Worm (Caenorhabditis elegans) whole organism, young adult: ENCODE measurements around the gene adm-2.
A peak's percentile ranks its signal among the peaks of the same experiment; 100 is the strongest.

Experiments used
- B0261.1 ChIP-seq: sonication (generic microtip); optimal IDR thresholded peaks from 2 replicates; lab custom pipeline; 2016; ENCODE audit warnings: mild to moderate bottlenecking, missing genetic modification characterization, moderate library complexity, missing compliant biosample characterization
- C17E4.6 ChIP-seq: fragments of 200-800 bp; sonication (Bioruptor generic); IDR thresholded peaks from 2 replicates; pipeline ENCODE4 v1.3.6; 2022; ENCODE audit warnings: missing genetic modification reagents, missing genetic modification characterization, missing compliant biosample characterization
- F10E7.11 ChIP-seq: sonication (generic microtip); optimal IDR thresholded peaks from 2 replicates; lab custom pipeline; 2017; ENCODE audit warnings: mild to moderate bottlenecking, missing genetic modification characterization, moderate library complexity, missing compliant biosample characterization
- F52B5.7 ChIP-seq: sonication (generic microtip); optimal IDR thresholded peaks from 2 replicates; lab custom pipeline; 2016; ENCODE audit warnings: mild to moderate bottlenecking, missing genetic modification characterization, missing compliant biosample characterization
- F55B11.4 ChIP-seq: sonication (generic microtip); optimal IDR thresholded peaks from 2 replicates; lab custom pipeline; 2016; ENCODE audit warnings: missing compliant biosample characterization, missing genetic modification characterization, borderline replicate concordance; ENCODE audit not compliant: insufficient read depth
- F57A8.1 ChIP-seq: fragments of 200-800 bp; sonication (Bioruptor generic); optimal IDR thresholded peaks from 2 replicates; lab custom pipeline; 2018; ENCODE audit warnings: mild to moderate bottlenecking, missing genetic modification characterization, moderate library complexity, missing compliant biosample characterization
- K12H6.12 ChIP-seq: fragments of 200-800 bp; sonication (Bioruptor generic); optimal IDR thresholded peaks from 2 replicates; lab custom pipeline; 2018; ENCODE audit warnings: mild to moderate bottlenecking, missing genetic modification characterization, missing compliant biosample characterization
- T26A5.8 ChIP-seq: sonication (generic microtip); optimal IDR thresholded peaks from 2 replicates; lab custom pipeline; 2016; ENCODE audit warnings: missing genetic modification characterization, missing compliant biosample characterization
- Y56A3A.18 ChIP-seq: fragments of 200-800 bp; sonication (Bioruptor generic); IDR thresholded peaks from 2 replicates; pipeline ENCODE4 v1.3.6; 2022; ENCODE audit warnings: missing genetic modification reagents, missing genetic modification characterization, missing compliant biosample characterization
- Y67H2A.10 ChIP-seq: fragments of 200-800 bp; sonication (Bioruptor generic); conservative IDR thresholded peaks from 2 replicates; pipeline ENCODE4 v1.3.6; 2022; ENCODE audit warnings: missing genetic modification reagents, missing genetic modification characterization, missing compliant biosample characterization
- Y79H2A.3 ChIP-seq: fragments of 200-800 bp; sonication (Bioruptor generic); conservative IDR thresholded peaks from 2 replicates; pipeline ENCODE4 v1.3.6; 2022; ENCODE audit warnings: missing genetic modification reagents, missing genetic modification characterization, missing compliant biosample characterization
- ZK185.1 ChIP-seq: sonication (generic microtip); optimal IDR thresholded peaks from 2 replicates; lab custom pipeline; 2016; ENCODE audit warnings: mild to moderate bottlenecking, missing genetic modification characterization, missing compliant biosample characterization; ENCODE audit not compliant: poor library complexity, severe bottlenecking
- akir-1 ChIP-seq: fragments of 200-800 bp; sonication (Bioruptor generic); optimal IDR thresholded peaks from 2 replicates; lab custom pipeline; 2018; ENCODE audit warnings: mild to moderate bottlenecking, missing genetic modification characterization, moderate library complexity, missing compliant biosample characterization
- attf-5 ChIP-seq: fragments of 200-800 bp; sonication (Bioruptor generic); optimal IDR thresholded peaks from 2 replicates; lab custom pipeline; 2018; ENCODE audit warnings: mild to moderate bottlenecking, missing genetic modification characterization, missing compliant biosample characterization
- ccch-3 ChIP-seq: fragments of 200-800 bp; sonication (Bioruptor generic); optimal IDR thresholded peaks from 2 replicates; lab custom pipeline; 2018; ENCODE audit warnings: mild to moderate bottlenecking, missing genetic modification characterization, missing compliant biosample characterization
- ceh-27 ChIP-seq: fragments of 200-800 bp; sonication (Bioruptor generic); optimal IDR thresholded peaks from 2 replicates; lab custom pipeline; 2018; ENCODE audit warnings: mild to moderate bottlenecking, missing genetic modification characterization, moderate library complexity, missing compliant biosample characterization
- chd-7 ChIP-seq: sonication (generic microtip); optimal IDR thresholded peaks from 2 replicates; lab custom pipeline; 2016; ENCODE audit warnings: mild to moderate bottlenecking, missing genetic modification characterization, moderate library complexity, missing compliant biosample characterization
- dpff-1 ChIP-seq: sonication (generic microtip); optimal IDR thresholded peaks from 2 replicates; lab custom pipeline; 2017; ENCODE audit warnings: mild to moderate bottlenecking, missing genetic modification characterization, missing compliant biosample characterization
- egrh-3 ChIP-seq: fragments of 200-800 bp; sonication (Bioruptor generic); IDR thresholded peaks from 2 replicates; pipeline ENCODE4 v1.3.6; 2022; ENCODE audit warnings: missing genetic modification reagents, missing genetic modification characterization, missing compliant biosample characterization
- fkh-3 ChIP-seq: sonication (generic microtip); optimal IDR thresholded peaks from 2 replicates; lab custom pipeline; 2016; ENCODE audit warnings: mild to moderate bottlenecking, missing genetic modification characterization, missing compliant biosample characterization
- hmg-1.2 ChIP-seq: fragments of 200-800 bp; sonication (Bioruptor generic); IDR thresholded peaks from 2 replicates; pipeline ENCODE4 v1.3.6; 2022; ENCODE audit warnings: missing genetic modification reagents, missing genetic modification characterization, missing compliant biosample characterization
- hmg-20 ChIP-seq: fragments of 200-800 bp; sonication (Bioruptor generic); IDR thresholded peaks from 2 replicates; pipeline ENCODE4 v1.3.6; 2022; ENCODE audit warnings: missing genetic modification reagents, missing genetic modification characterization, missing compliant biosample characterization
- hsf-1 ChIP-seq: fragments of 200-800 bp; sonication (Bioruptor generic); IDR thresholded peaks from 2 replicates; pipeline ENCODE4 v1.3.6; 2022; ENCODE audit warnings: missing genetic modification reagents, missing genetic modification characterization, missing compliant biosample characterization
- lag-1 ChIP-seq: fragments of 200-800 bp; sonication (Bioruptor generic); IDR thresholded peaks from 2 replicates; pipeline ENCODE4 v1.3.6; 2022; ENCODE audit warnings: missing genetic modification reagents, missing genetic modification characterization, missing compliant biosample characterization
- let-607 ChIP-seq, 2 experiments: fragments of 200-800 bp in 1 of 2; sonication (Bioruptor generic) in 1 of 2; sonication (generic microtip) in 1 of 2; optimal IDR thresholded peaks; 2 replicates each; lab custom pipeline; 2016 to 2018; ENCODE audit warnings: mild to moderate bottlenecking in 2 of 2, missing compliant biosample characterization in 2 of 2, missing genetic modification characterization in 2 of 2, moderate library complexity in 2 of 2, missing genotype in 1 of 2
- lin-26 ChIP-seq: fragments of 200-800 bp; sonication (Bioruptor generic); IDR thresholded peaks from 2 replicates; pipeline ENCODE4 v1.3.6; 2022; ENCODE audit warnings: missing genetic modification reagents, missing genetic modification characterization, missing compliant biosample characterization
- lin-40 ChIP-seq: sonication (generic microtip); optimal IDR thresholded peaks from 2 replicates; lab custom pipeline; 2016; ENCODE audit warnings: missing genetic modification characterization, mild to moderate bottlenecking, missing compliant biosample characterization, missing genotype, missing genetic modification reagents
- madf-10 ChIP-seq: sonication (generic microtip); optimal IDR thresholded peaks from 2 replicates; lab custom pipeline; 2016; ENCODE audit warnings: mild to moderate bottlenecking, missing genetic modification characterization, missing compliant biosample characterization
- mcd-1 ChIP-seq: fragments of 200-800 bp; sonication (Bioruptor generic); IDR thresholded peaks from 2 replicates; pipeline ENCODE4 v1.3.6; 2022; ENCODE audit warnings: missing genetic modification reagents, missing genetic modification characterization, missing compliant biosample characterization
- mxl-1 ChIP-seq: sonication (generic microtip); optimal IDR thresholded peaks from 2 replicates; lab custom pipeline; 2016; ENCODE audit warnings: missing genetic modification characterization, missing compliant biosample characterization
- nfya-1 ChIP-seq: sonication (generic microtip); optimal IDR thresholded peaks from 2 replicates; lab custom pipeline; 2017; ENCODE audit warnings: antibody characterized with exemption, missing compliant biosample characterization, missing genetic modification characterization, borderline replicate concordance; ENCODE audit not compliant: insufficient read depth
- nhr-80 ChIP-seq: sonication (generic microtip); optimal IDR thresholded peaks from 2 replicates; lab custom pipeline; 2016; ENCODE audit warnings: missing genetic modification characterization, missing compliant biosample characterization
- pha-4 ChIP-seq: fragments of 150-350 bp; sonication (generic microtip); optimal IDR thresholded peaks from 2 replicates; lab custom pipeline; 2014; ENCODE audit warnings: missing biosample characterization, missing genetic modification reagents, missing genetic modification characterization
- snpc-1.3 ChIP-seq: sonication (generic microtip); optimal IDR thresholded peaks from 2 replicates; lab custom pipeline; 2017; ENCODE audit warnings: missing genetic modification characterization, mild to moderate bottlenecking, missing compliant biosample characterization, antibody characterized with exemption, moderate library complexity, missing genotype, missing genetic modification reagents; ENCODE audit not compliant: insufficient read depth
- sptf-2 ChIP-seq: fragments of 200-800 bp; sonication (Bioruptor generic); optimal IDR thresholded peaks from 2 replicates; lab custom pipeline; 2018; ENCODE audit warnings: mild to moderate bottlenecking, missing genetic modification characterization, missing compliant biosample characterization
- tbp1 ChIP-seq: fragments of 200-800 bp; sonication (Bioruptor generic); optimal IDR thresholded peaks from 2 replicates; lab custom pipeline; 2018; ENCODE audit warnings: mild to moderate bottlenecking, missing genetic modification characterization, missing compliant biosample characterization
- unc-130 ChIP-seq: sonication (generic microtip); optimal IDR thresholded peaks from 2 replicates; lab custom pipeline; 2016; ENCODE audit warnings: missing genetic modification reagents, missing genetic modification characterization, missing compliant biosample characterization
- zfh-2 ChIP-seq: fragments of 200-800 bp; sonication (Bioruptor generic); conservative IDR thresholded peaks from 2 replicates; pipeline ENCODE4 v1.3.6; 2022; ENCODE audit warnings: missing genetic modification reagents, missing genetic modification characterization, missing compliant biosample characterization
- zim-3 ChIP-seq: sonication (generic microtip); optimal IDR thresholded peaks from 2 replicates; lab custom pipeline; 2017; ENCODE audit warnings: mild to moderate bottlenecking, missing genetic modification characterization, moderate library complexity, missing compliant biosample characterization
- ztf-25 ChIP-seq: fragments of 200-800 bp; sonication (Bioruptor generic); IDR thresholded peaks from 2 replicates; pipeline ENCODE4 v1.3.6; 2022; ENCODE audit warnings: missing genetic modification reagents, missing genetic modification characterization, missing compliant biosample characterization
- ztf-28 ChIP-seq: fragments of 200-800 bp; sonication (Bioruptor generic); IDR thresholded peaks from 2 replicates; pipeline ENCODE4 v1.3.6; 2022; ENCODE audit warnings: missing genetic modification reagents, missing genetic modification characterization, missing compliant biosample characterization

Gene adm-2

DNA sequence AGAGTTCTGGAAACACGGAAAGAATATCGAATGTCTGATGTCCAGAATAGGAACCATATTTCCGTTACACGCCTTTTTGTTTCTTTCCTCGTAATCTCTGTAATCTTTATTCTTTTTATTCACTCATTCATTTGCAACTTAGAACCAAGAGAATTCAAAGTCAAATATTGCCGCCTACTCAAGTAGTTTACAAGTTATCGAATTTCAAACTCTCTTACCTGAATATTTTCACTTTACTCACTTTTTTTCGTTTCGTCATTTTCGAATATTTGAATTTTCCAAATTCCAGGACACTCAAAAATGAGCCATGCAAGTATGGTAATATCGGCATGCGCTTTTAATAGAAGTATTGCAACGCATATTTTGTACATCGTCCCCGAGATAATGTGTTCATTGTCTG is 36.6 kb downstream of the adm-2 start, which contains the start of gene K11E4.6:
K11E4.6 (plus strand) TSS at position 301 of the 400 bp plus-strand sequence.
- TF ChIP-seq lin-40 (tag; lab: Kevin White, UChicago) (no peak), attf-5 (GFP tag; lab: Kevin White, UChicago) (no peak), akir-1 (GFP tag; lab: Kevin White, UChicago) (no peak), nfya-1 (tag; lab: Kevin White, UChicago) (no peak), hsf-1 (GFP tag; lab: Robert Waterston, UW) (no peak)

DNA sequence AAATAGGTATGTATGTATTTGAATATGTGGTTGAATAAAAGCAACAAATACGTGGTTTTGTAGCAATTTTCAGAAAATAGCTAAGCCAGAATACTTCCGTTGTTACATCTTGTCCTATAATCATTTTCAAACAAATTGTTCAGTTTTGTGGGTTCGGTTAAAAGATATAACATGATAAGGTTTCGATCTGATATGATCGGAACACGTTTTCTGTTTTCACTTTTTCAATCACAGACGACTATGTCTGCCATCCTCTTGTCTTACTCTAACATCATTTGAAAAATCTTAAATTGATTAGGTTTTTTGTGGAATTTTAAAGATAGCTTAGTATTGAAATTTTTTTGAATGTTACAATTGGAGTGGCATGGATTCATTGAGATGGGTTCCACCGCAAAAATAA is 38.5 kb downstream of the adm-2 start:
- no peak for TF ChIP-seq madf-10 (tag; lab: Kevin White, UChicago)
- no peak for TF ChIP-seq C17E4.6
- TF ChIP-seq egrh-3 (GFP tag; lab: Robert Waterston, UW), result no peak
- no peak for TF ChIP-seq pha-4
- no peak for TF ChIP-seq let-607 (tag; optimal IDR thresholded peaks at IDR 0.05; lab: Kevin White, UChicago)
- TF ChIP-seq T26A5.8 (tag; lab: Kevin White, UChicago), result no peak
- TF ChIP-seq B0261.1 (tag; lab: Kevin White, UChicago), result no peak
- TF ChIP-seq tbp1 (GFP tag; lab: Kevin White, UChicago), result no peak
- TF ChIP-seq Y56A3A.18 (GFP tag; lab: Robert Waterston, UW), result no peak
- no peak for TF ChIP-seq sptf-2 (GFP tag; lab: Kevin White, UChicago)
- no peak for TF ChIP-seq hmg-20

DNA sequence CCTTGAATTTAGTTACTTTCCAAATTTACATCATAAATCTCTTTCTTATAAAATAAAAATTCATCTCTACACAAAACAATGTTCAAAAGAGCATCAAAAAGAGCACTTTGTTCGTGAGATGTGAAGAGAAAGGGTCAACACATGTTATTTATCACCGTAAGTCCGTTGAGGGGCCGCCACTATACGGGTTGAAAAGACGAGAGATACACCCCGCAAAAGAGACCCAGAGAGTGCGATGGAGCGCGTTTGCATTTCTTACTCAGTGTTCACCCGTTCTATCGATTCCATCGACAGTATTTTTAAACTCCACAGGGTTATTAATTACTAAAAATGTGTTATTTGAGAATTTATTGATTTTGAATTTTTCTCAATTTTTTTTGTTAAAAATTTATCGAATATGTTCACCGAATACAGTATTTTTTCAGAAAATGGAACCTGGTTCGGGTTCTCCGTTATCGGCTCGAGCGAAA is 39.2 kb downstream of the adm-2 start, which contains the start of gene pix-1:
pix-1 (plus strand) TSS at position 420 of the 470 bp plus-strand sequence.
- TF ChIP-seq mcd-1 (GFP tag; lab: Robert Waterston, UW) (peak; percentile 96), ZK185.1 (peak; percentile 18), ztf-28 (GFP tag; lab: Robert Waterston, UW) (no peak), ztf-25 (GFP tag; lab: Robert Waterston, UW) (no peak), K12H6.12 (peak; percentile 11), nhr-80 (peak; percentile 21), hmg-1.2 (peak; percentile 95; the same call in 1 of the 2 replicates), mxl-1 (tag; lab: Kevin White, UChicago) (no peak), B0261.1 (tag; lab: Kevin White, UChicago) (peak; percentile 21)
- TF ChIP-seq, all 124 proteins: peak for 6

DNA sequence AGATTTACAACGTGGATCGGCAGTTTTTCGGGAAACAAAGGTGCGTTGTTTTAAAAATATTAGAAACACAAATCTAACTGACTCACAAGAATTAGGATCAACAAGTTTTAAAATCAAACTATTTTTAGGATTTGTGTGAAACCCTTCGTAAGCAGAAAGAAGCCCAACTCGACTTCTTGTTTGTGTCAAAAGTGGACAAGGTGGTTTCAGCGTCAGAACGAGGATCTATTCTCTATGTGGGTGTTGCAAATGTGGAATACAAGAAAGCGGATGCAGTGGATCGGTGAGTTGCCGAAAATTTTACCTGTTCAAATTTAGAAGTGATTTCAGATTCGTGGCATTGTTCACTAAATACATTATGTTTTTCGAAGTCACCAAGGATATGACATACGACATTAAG is 41.2 kb downstream of the adm-2 start:
- no peak for TF ChIP-seq zim-3
- TF ChIP-seq F57A8.1, result no peak

DNA sequence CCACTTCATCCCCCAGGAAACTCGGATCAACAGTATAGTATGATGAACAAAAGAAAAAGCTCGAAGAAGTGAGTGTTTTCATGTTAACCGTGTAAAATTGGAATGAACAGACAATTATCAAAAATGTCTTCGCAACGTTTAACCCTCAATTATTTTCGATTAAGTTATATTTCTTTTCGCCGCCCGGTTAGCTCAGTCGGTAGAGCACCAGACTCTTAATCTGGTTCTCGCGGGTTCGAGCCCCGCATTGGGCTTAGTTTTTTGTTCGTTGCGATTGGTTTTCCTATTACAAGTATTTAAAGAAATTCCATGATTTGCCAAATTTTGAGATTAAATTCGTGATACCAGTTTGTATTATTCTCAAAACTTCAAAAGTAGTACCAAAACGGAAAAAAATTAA is 42.0 kb downstream of the adm-2 start:
- TF ChIP-seq F52B5.7 (tag; lab: Kevin White, UChicago) (no peak), nhr-80 (no peak), zfh-2 (GFP tag; lab: Robert Waterston, UW) (no peak), Y67H2A.10 (GFP tag; lab: Robert Waterston, UW) (no peak), akir-1 (GFP tag; lab: Kevin White, UChicago) (no peak), Y79H2A.3 (GFP tag; lab: Robert Waterston, UW) (no peak), snpc-1.3 (tag; lab: Kevin White, UChicago) (peak; percentile 23), pha-4 (no peak), T26A5.8 (tag; lab: Kevin White, UChicago) (no peak), chd-7 (tag; lab: Kevin White, UChicago) (no peak), ceh-27 (no peak), dpff-1 (no peak), ccch-3 (GFP tag; lab: Kevin White, UChicago) (no peak), lag-1 (GFP tag; lab: Robert Waterston, UW) (no peak), lin-26 (GFP tag; lab: Robert Waterston, UW) (peak; percentile 87), fkh-3 (tag; lab: Kevin White, UChicago) (no peak), F10E7.11 (tag; lab: Kevin White, UChicago) (no peak), unc-130 (GFP tag; lab: Kevin White, UChicago) (no peak), madf-10 (tag; lab: Kevin White, UChicago) (no peak), F55B11.4 (tag; lab: Kevin White, UChicago) (no peak)
